Worm (Caenorhabditis elegans) whole organism, young adult: ENCODE measurements around the gene T05G5.4.

Experiments used
- B0019.2 ChIP-seq: fragments of 200-800 bp; sonication (Bioruptor generic); conservative IDR thresholded peaks from 2 replicates; pipeline ENCODE4 v1.3.6; 2022; ENCODE audit warnings: missing genetic modification reagents, missing genetic modification characterization, missing compliant biosample characterization
- B0035.1 ChIP-seq: sonication (generic microtip); optimal IDR thresholded peaks from 2 replicates; lab custom pipeline; 2016; ENCODE audit warnings: missing genetic modification characterization, mild to moderate bottlenecking, missing compliant biosample characterization, missing genotype, missing genetic modification reagents
- C17E4.6 ChIP-seq: fragments of 200-800 bp; sonication (Bioruptor generic); IDR thresholded peaks from 2 replicates; pipeline ENCODE4 v1.3.6; 2022; ENCODE audit warnings: missing genetic modification reagents, missing genetic modification characterization, missing compliant biosample characterization
- D2030.7 ChIP-seq: fragments of 200-800 bp; sonication (Bioruptor generic); IDR thresholded peaks from 2 replicates; pipeline ENCODE4 v1.3.6; 2022; ENCODE audit warnings: missing genetic modification reagents, missing genetic modification characterization, missing compliant biosample characterization
- F33H1.4 ChIP-seq: fragments of 200-800 bp; sonication (Bioruptor generic); IDR thresholded peaks from 2 replicates; pipeline ENCODE4 v1.3.6; 2022; ENCODE audit warnings: missing genetic modification reagents, missing genetic modification characterization, missing compliant biosample characterization
- K11D2.4 ChIP-seq: fragments of 200-800 bp; sonication (Bioruptor generic); IDR thresholded peaks from 2 replicates; pipeline ENCODE4 v1.3.6; 2022; ENCODE audit warnings: missing genetic modification reagents, missing genetic modification characterization, missing compliant biosample characterization
- ZK185.1 ChIP-seq: sonication (generic microtip); optimal IDR thresholded peaks from 2 replicates; lab custom pipeline; 2016; ENCODE audit warnings: mild to moderate bottlenecking, missing genetic modification characterization, missing compliant biosample characterization; ENCODE audit not compliant: poor library complexity, severe bottlenecking
- ama-1 ChIP-seq, 3 experiments: fragments of 150-350 bp in 1 of 3; sonication (generic microtip) in 2 of 3; optimal IDR thresholded peaks; 2 replicates each; lab custom pipeline; 2014 to 2018; ENCODE audit warnings: missing biosample characterization in 2 of 3, missing genetic modification characterization in 2 of 3, missing genetic modification reagents in 2 of 3
- aptf-2 ChIP-seq: fragments of 200-800 bp; sonication (Bioruptor generic); conservative IDR thresholded peaks from 2 replicates; pipeline ENCODE4 v1.3.6; 2022; ENCODE audit warnings: missing genetic modification reagents, missing genetic modification characterization, missing compliant biosample characterization
- cebp-2 ChIP-seq: fragments of 200-800 bp; sonication (Bioruptor generic); IDR thresholded peaks from 2 replicates; pipeline ENCODE4 v1.3.6; 2022; ENCODE audit warnings: missing genetic modification characterization, missing compliant biosample characterization
- ceh-91 ChIP-seq: fragments of 200-800 bp; sonication (Bioruptor generic); IDR thresholded peaks from 2 replicates; pipeline ENCODE4 v1.3.6; 2022; ENCODE audit warnings: missing genetic modification reagents, missing genetic modification characterization, missing compliant biosample characterization
- dpff-1 ChIP-seq: sonication (generic microtip); optimal IDR thresholded peaks from 2 replicates; lab custom pipeline; 2017; ENCODE audit warnings: mild to moderate bottlenecking, missing genetic modification characterization, missing compliant biosample characterization
- dpl-1 ChIP-seq: fragments of 150-350 bp; optimal IDR thresholded peaks from 2 replicates; lab custom pipeline; 2014; ENCODE audit warnings: missing biosample characterization, missing genetic modification reagents, missing genetic modification characterization
- efl-1 ChIP-seq: fragments of 150-350 bp; optimal IDR thresholded peaks from 2 replicates; lab custom pipeline; 2014; ENCODE audit warnings: missing biosample characterization, missing genetic modification reagents, missing genetic modification characterization
- ekl-4 ChIP-seq: fragments of 200-800 bp; sonication (Bioruptor generic); IDR thresholded peaks from 2 replicates; pipeline ENCODE4 v1.3.6; 2022; ENCODE audit warnings: missing genetic modification reagents, missing genetic modification characterization, missing compliant biosample characterization
- hlh-12 ChIP-seq: sonication (generic microtip); optimal IDR thresholded peaks from 2 replicates; lab custom pipeline; 2016; ENCODE audit warnings: missing genetic modification characterization, missing compliant biosample characterization
- hmg-1.2 ChIP-seq: fragments of 200-800 bp; sonication (Bioruptor generic); IDR thresholded peaks from 2 replicates; pipeline ENCODE4 v1.3.6; 2022; ENCODE audit warnings: missing genetic modification reagents, missing genetic modification characterization, missing compliant biosample characterization
- hsf-1 ChIP-seq: fragments of 200-800 bp; sonication (Bioruptor generic); IDR thresholded peaks from 2 replicates; pipeline ENCODE4 v1.3.6; 2022; ENCODE audit warnings: missing genetic modification reagents, missing genetic modification characterization, missing compliant biosample characterization
- let-526 ChIP-seq: fragments of 200-800 bp; sonication (Bioruptor generic); IDR thresholded peaks from 2 replicates; pipeline ENCODE4 v1.3.6; 2022; ENCODE audit warnings: missing genetic modification reagents, missing genetic modification characterization, missing compliant biosample characterization
- let-607 ChIP-seq, 2 experiments: fragments of 200-800 bp in 1 of 2; sonication (Bioruptor generic) in 1 of 2; sonication (generic microtip) in 1 of 2; optimal IDR thresholded peaks; 2 replicates each; lab custom pipeline; 2016 to 2018; ENCODE audit warnings: mild to moderate bottlenecking in 2 of 2, missing compliant biosample characterization in 2 of 2, missing genetic modification characterization in 2 of 2, moderate library complexity in 2 of 2, missing genotype in 1 of 2
- lin-35 ChIP-seq, 3 experiments: fragments of 150-350 bp in 2 of 3; sonication (generic microtip) in 1 of 3; optimal IDR thresholded peaks; 2 replicates each; lab custom pipeline; 2014 to 2018; ENCODE audit warnings: missing biosample characterization in 3 of 3, missing genetic modification characterization in 3 of 3, missing genetic modification reagents in 3 of 3
- lin-40 ChIP-seq: sonication (generic microtip); optimal IDR thresholded peaks from 2 replicates; lab custom pipeline; 2016; ENCODE audit warnings: missing genetic modification characterization, mild to moderate bottlenecking, missing compliant biosample characterization, missing genotype, missing genetic modification reagents
- lin-54 ChIP-seq: fragments of 200-800 bp; sonication (Bioruptor generic); optimal IDR thresholded peaks from 2 replicates; lab custom pipeline; 2018; ENCODE audit warnings: mild to moderate bottlenecking, missing genetic modification characterization, missing compliant biosample characterization
- madf-6 ChIP-seq: fragments of 200-800 bp; sonication (Bioruptor generic); IDR thresholded peaks from 2 replicates; pipeline ENCODE4 v1.3.6; 2022; ENCODE audit warnings: missing genetic modification reagents, missing genetic modification characterization, missing compliant biosample characterization
- mes-4 ChIP-seq: sonication (generic microtip); optimal IDR thresholded peaks from 2 replicates; lab custom pipeline; 2016; ENCODE audit warnings: missing genotype, missing genetic modification characterization, missing compliant biosample characterization
- nfyb-1 ChIP-seq: fragments of 200-800 bp; sonication (Bioruptor generic); IDR thresholded peaks from 2 replicates; pipeline ENCODE4 v1.3.6; 2022; ENCODE audit warnings: missing genetic modification reagents, missing genetic modification characterization, missing compliant biosample characterization
- nhr-120 ChIP-seq: fragments of 200-800 bp; sonication (Bioruptor generic); IDR thresholded peaks from 2 replicates; pipeline ENCODE4 v1.3.6; 2022; ENCODE audit warnings: missing genetic modification characterization, missing compliant biosample characterization
- nhr-179 ChIP-seq: sonication (generic microtip); optimal IDR thresholded peaks from 2 replicates; lab custom pipeline; 2016; ENCODE audit warnings: mild to moderate bottlenecking, missing genetic modification characterization, missing compliant biosample characterization
- nhr-27 ChIP-seq: fragments of 200-800 bp; sonication (Bioruptor generic); optimal IDR thresholded peaks from 2 replicates; lab custom pipeline; 2018; ENCODE audit warnings: mild to moderate bottlenecking, missing genetic modification characterization, moderate library complexity, missing compliant biosample characterization
- nhr-80 ChIP-seq: sonication (generic microtip); optimal IDR thresholded peaks from 2 replicates; lab custom pipeline; 2016; ENCODE audit warnings: missing genetic modification characterization, missing compliant biosample characterization
- pbrm-1 ChIP-seq: fragments of 200-800 bp; sonication (Bioruptor generic); IDR thresholded peaks from 2 replicates; pipeline ENCODE4 v1.3.6; 2022; ENCODE audit warnings: missing genetic modification reagents, missing genetic modification characterization, missing compliant biosample characterization
- rcor-1 ChIP-seq: fragments of 200-800 bp; sonication (Bioruptor generic); IDR thresholded peaks from 2 replicates; pipeline ENCODE4 v1.3.6; 2022; ENCODE audit warnings: missing genetic modification reagents, missing genetic modification characterization, missing compliant biosample characterization
- snpc-1.3 ChIP-seq: sonication (generic microtip); optimal IDR thresholded peaks from 2 replicates; lab custom pipeline; 2017; ENCODE audit warnings: missing genetic modification characterization, mild to moderate bottlenecking, missing compliant biosample characterization, antibody characterized with exemption, moderate library complexity, missing genotype, missing genetic modification reagents; ENCODE audit not compliant: insufficient read depth
- snpc-3.4 ChIP-seq: sonication (generic microtip); optimal IDR thresholded peaks from 2 replicates; lab custom pipeline; 2017; ENCODE audit warnings: missing genetic modification characterization, mild to moderate bottlenecking, missing compliant biosample characterization, antibody characterized with exemption, moderate library complexity, missing genotype, missing genetic modification reagents
- snpc-4 ChIP-seq, 5 experiments: fragments of 150-350 bp in 1 of 5; sonication (generic microtip) in 4 of 5; optimal IDR thresholded peaks; 2 replicates each; lab custom pipeline; 2014 to 2018; ENCODE audit warnings: missing genetic modification characterization in 5 of 5, missing biosample characterization in 3 of 5, antibody characterized with exemption in 2 of 5, mild to moderate bottlenecking in 2 of 5, missing compliant biosample characterization in 2 of 5, missing genotype in 2 of 5, moderate library complexity in 2 of 5, missing genetic modification reagents in 1 of 5
- somi-1 ChIP-seq: fragments of 200-800 bp; sonication (Bioruptor generic); optimal IDR thresholded peaks from 2 replicates; lab custom pipeline; 2018; ENCODE audit warnings: mild to moderate bottlenecking, missing genetic modification characterization, missing compliant biosample characterization
- sptf-2 ChIP-seq: fragments of 200-800 bp; sonication (Bioruptor generic); optimal IDR thresholded peaks from 2 replicates; lab custom pipeline; 2018; ENCODE audit warnings: mild to moderate bottlenecking, missing genetic modification characterization, missing compliant biosample characterization
- tbp1 ChIP-seq: fragments of 200-800 bp; sonication (Bioruptor generic); optimal IDR thresholded peaks from 2 replicates; lab custom pipeline; 2018; ENCODE audit warnings: mild to moderate bottlenecking, missing genetic modification characterization, missing compliant biosample characterization
- tbx-9 ChIP-seq: sonication (generic microtip); optimal IDR thresholded peaks from 2 replicates; lab custom pipeline; 2016; ENCODE audit warnings: borderline replicate concordance, missing genetic modification characterization, inconsistent platforms, missing compliant biosample characterization
- tlf-1 ChIP-seq: fragments of 200-800 bp; sonication (Bioruptor generic); optimal IDR thresholded peaks from 2 replicates; lab custom pipeline; 2018; ENCODE audit warnings: mild to moderate bottlenecking, missing genetic modification characterization, missing compliant biosample characterization
- unc-130 ChIP-seq: sonication (generic microtip); optimal IDR thresholded peaks from 2 replicates; lab custom pipeline; 2016; ENCODE audit warnings: missing genetic modification reagents, missing genetic modification characterization, missing compliant biosample characterization
- xnd-1 ChIP-seq: sonication (generic microtip); optimal IDR thresholded peaks from 2 replicates; lab custom pipeline; 2016; ENCODE audit warnings: missing genotype, missing genetic modification reagents, missing genetic modification characterization, missing compliant biosample characterization
- ztf-3 ChIP-seq: fragments of 200-800 bp; sonication (Bioruptor generic); optimal IDR thresholded peaks from 2 replicates; lab custom pipeline; 2018; ENCODE audit warnings: mild to moderate bottlenecking, missing genetic modification characterization, missing compliant biosample characterization

Gene T05G5.4

ce11 chrIII:9752852-9753251 is 4.1 kb downstream of the T05G5.4 start, which contains the start of gene ech-6:
Gene ech-6 (minus strand): TSS chrIII:9752883.
- TF ChIP-seq lin-40 (tag; lab: Kevin White, UChicago): peak; percentile 37
- TF ChIP-seq let-607 (tag; optimal IDR thresholded peaks at IDR 0.05; lab: Kevin White, UChicago): peak in 1 of 2 experiments; percentile 29
- TF ChIP-seq nhr-80 (tag; lab: Kevin White, UChicago): peak; percentile 67
- TF ChIP-seq ama-1 (optimal IDR thresholded peaks at IDR 0.05; lab: Kevin White, UChicago): peak; percentile 33
- no peak for TF ChIP-seq ama-1 (GFP tag; optimal IDR thresholded peaks at IDR 0.05; lab: Kevin White, UChicago)
- TF ChIP-seq hmg-1.2 (GFP tag; lab: Robert Waterston, UW): peak; percentile 58; the same call in 1 of the 2 replicates
- no peak for TF ChIP-seq pbrm-1 (GFP tag; lab: Robert Waterston, UW)
- TF ChIP-seq nhr-27: no peak
- no peak for TF ChIP-seq snpc-4 (GFP tag; optimal IDR thresholded peaks at IDR 0.05; lab: Kevin White, UChicago)
- peak in 1 of 4 experiments; percentile 28 for TF ChIP-seq snpc-4 (tag; optimal IDR thresholded peaks at IDR 0.05; lab: Kevin White, UChicago)
- TF ChIP-seq B0019.2 (GFP tag; lab: Robert Waterston, UW): no peak
- TF ChIP-seq, all 124 proteins: peak for 6

DNA sequence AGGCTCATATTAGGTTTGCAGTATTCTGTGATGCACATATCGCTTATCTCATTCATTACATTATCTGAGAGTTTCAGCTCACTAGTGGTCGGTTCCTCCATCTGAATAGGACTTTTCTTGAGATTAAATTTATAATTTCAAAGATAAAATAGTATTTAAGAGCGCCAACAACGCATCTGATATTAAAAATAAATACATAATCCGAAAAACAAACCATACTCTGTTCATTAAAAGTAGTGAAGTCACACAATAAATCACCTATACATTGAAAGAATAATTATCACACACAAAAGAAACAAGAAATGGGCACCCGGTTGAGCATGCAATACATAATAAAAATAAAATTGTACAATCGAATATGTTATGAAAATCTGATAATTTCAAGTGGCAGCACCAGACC is 8.7 kb downstream of the T05G5.4 start, which contains the start of gene vps-53:
TSS of gene vps-53 (minus strand) at position 101 of the 400 bp plus-strand sequence.
- TF ChIP-seq mes-4 (tag; lab: Kevin White, UChicago): no peak

DNA sequence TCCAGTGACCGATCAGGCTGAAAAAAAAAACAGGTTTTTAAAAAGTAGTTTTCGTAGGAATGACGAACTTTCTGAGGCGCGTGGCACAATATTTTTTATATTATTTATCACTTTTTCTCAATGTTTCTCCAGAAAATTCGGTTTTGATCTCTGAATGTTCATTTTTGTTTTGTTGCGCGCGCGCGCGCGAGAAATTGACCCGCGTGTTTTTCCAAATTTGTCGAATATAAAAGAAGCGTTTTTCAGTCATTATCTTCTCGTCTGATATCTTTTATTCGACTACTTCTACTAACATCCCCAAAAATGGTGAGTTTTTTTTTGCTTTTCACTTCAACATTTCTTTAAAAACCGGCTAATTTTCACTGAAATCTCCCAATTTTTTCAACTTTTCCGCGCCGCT is 10.1 kb downstream of the T05G5.4 start, which contains the start of gene rmd-1:
TSS of gene rmd-1 (plus strand) at position 247 of the 400 bp plus-strand sequence.
- TF ChIP-seq ceh-91 (GFP tag; lab: Robert Waterston, UW) (peak; percentile 52; the same call in 1 of the 2 replicates), dpl-1 (GFP tag; lab: Kevin White, UChicago) (peak; percentile 79), cebp-2 (GFP tag; lab: Robert Waterston, UW) (no peak), tlf-1 (GFP tag; lab: Kevin White, UChicago) (peak; percentile 8), snpc-1.3 (tag; lab: Kevin White, UChicago) (peak; percentile 29), ekl-4 (peak; percentile 9; the same call in 1 of the 2 replicates), nhr-179 (tag; lab: Kevin White, UChicago) (no peak), ztf-3 (GFP tag; lab: Kevin White, UChicago) (no peak), lin-35 (GFP tag; optimal IDR thresholded peaks at IDR 0.05; lab: Kevin White, UChicago) (peak in 2 of 3 experiments; percentile 2 to 13), efl-1 (peak; percentile 94), let-526 (GFP tag; lab: Robert Waterston, UW) (no peak), K11D2.4 (GFP tag; lab: Robert Waterston, UW) (no peak), C17E4.6 (0 out of 2 replicates have a peak, but pooled peaks have one; percentile 42), nhr-120 (GFP tag; lab: Robert Waterston, UW) (no peak), madf-6 (peak; percentile 96), aptf-2 (no peak), D2030.7 (GFP tag; lab: Robert Waterston, UW) (peak; percentile 57; the same call in 1 of the 2 replicates), xnd-1 (tag; lab: Kevin White, UChicago) (peak; percentile 82), B0035.1 (tag; lab: Kevin White, UChicago) (no peak), unc-130 (peak; percentile 45), rcor-1 (peak; percentile 42; the same call in 1 of the 2 replicates), dpff-1 (no peak), tbx-9 (tag; lab: Kevin White, UChicago) (no peak), tbp1 (GFP tag; lab: Kevin White, UChicago) (peak; percentile 1), lin-54 (GFP tag; lab: Kevin White, UChicago) (peak; percentile 30), hsf-1 (GFP tag; lab: Robert Waterston, UW) (peak; percentile 94), hmg-1.2 (GFP tag; lab: Robert Waterston, UW) (peak; percentile 17; the same call in 1 of the 2 replicates), snpc-3.4 (tag; lab: Kevin White, UChicago) (peak; percentile 71), hlh-12 (tag; lab: Kevin White, UChicago) (no peak), F33H1.4 (GFP tag; lab: Robert Waterston, UW) (peak; percentile 72), somi-1 (GFP tag; lab: Kevin White, UChicago) (no peak), ZK185.1 (tag; lab: Kevin White, UChicago) (no peak), nfyb-1 (no peak), sptf-2 (GFP tag; lab: Kevin White, UChicago) (no peak)
